Worm (Caenorhabditis elegans) whole organism, L1 larva: ENCODE measurements around the gene ufc-1.

Experiments used
- C04F5.9 ChIP-seq: sonication (generic microtip); optimal IDR thresholded peaks from 2 replicates; lab custom pipeline; 2016; ENCODE audit warnings: missing genetic modification characterization, missing compliant biosample characterization
- fkh-10 ChIP-seq: sonication (generic microtip); optimal IDR thresholded peaks from 2 replicates; lab custom pipeline; 2017; ENCODE audit warnings: missing biosample characterization, missing genetic modification reagents, missing genetic modification characterization
- lir-3 ChIP-seq: sonication (generic microtip); optimal IDR thresholded peaks from 2 replicates; lab custom pipeline; 2016; ENCODE audit warnings: mild to moderate bottlenecking, missing genetic modification characterization, moderate library complexity, missing compliant biosample characterization; ENCODE audit not compliant: poor library complexity
- sox-4 ChIP-seq: sonication (generic microtip); optimal IDR thresholded peaks from 2 replicates; lab custom pipeline; 2016; ENCODE audit warnings: missing genetic modification characterization, missing compliant biosample characterization

ce11 chrIII:9361228-9361627 lies 29.9 kb downstream of the ufc-1 start, which contains the start of gene flp-25:
- no peak for TF ChIP-seq sox-4
- no peak for TF ChIP-seq lir-3
- no peak for TF ChIP-seq fkh-10 (GFP tag; lab: Kevin White, UChicago)
- TF ChIP-seq C04F5.9 (tag; lab: Kevin White, UChicago) = no peak
